Fruit fly (Drosophila melanogaster) whole organism, prepupa: Measurements from ENCODE around the gene CG17078.

ENCODE experiments used
- Blimp-1 ChIP-seq: fragments of 200-800 bp; sonication (Bioruptor generic); optimal IDR thresholded peaks from 3 replicates; lab custom pipeline; 2017; ENCODE audit warnings: missing biosample characterization, missing genetic modification characterization, mild to moderate bottlenecking, moderate library complexity, missing genetic modification reagents
- CG11294 ChIP-seq: fragments of 200-800 bp; sonication (Bioruptor generic); IDR thresholded peaks from 2 replicates; pipeline ENCODE4 v1.3.6; 2022; ENCODE audit warnings: missing biosample characterization, missing genetic modification characterization
- CG11762 ChIP-seq: fragments of 200-800 bp; sonication (Bioruptor generic); optimal IDR thresholded peaks from 3 replicates; lab custom pipeline; 2016; ENCODE audit warnings: missing biosample characterization, missing genetic modification characterization; ENCODE audit not compliant: insufficient read depth
- CG11902 ChIP-seq: fragments of 200-800 bp; sonication (Bioruptor generic); optimal IDR thresholded peaks from 3 replicates; lab custom pipeline; 2016; ENCODE audit warnings: missing biosample characterization, missing genetic modification characterization
- CG15336 ChIP-seq: fragments of 200-800 bp; sonication (Bioruptor generic); IDR thresholded peaks from 2 replicates; pipeline ENCODE4 v1.3.6; 2022; ENCODE audit warnings: missing biosample characterization, missing genetic modification characterization
- CG31627 ChIP-seq: fragments of 200-800 bp; sonication (Bioruptor generic); optimal IDR thresholded peaks from 3 replicates; lab custom pipeline; 2016; ENCODE audit warnings: missing biosample characterization, missing genetic modification characterization
- CG32006 ChIP-seq: fragments of 200-800 bp; sonication (Bioruptor generic); optimal IDR thresholded peaks from 3 replicates; lab custom pipeline; 2017; ENCODE audit warnings: missing biosample characterization, mild to moderate bottlenecking, missing genetic modification characterization
- CG34406 ChIP-seq: fragments of 200-800 bp; sonication (Bioruptor generic); optimal IDR thresholded peaks from 3 replicates; lab custom pipeline; 2016; ENCODE audit warnings: missing biosample characterization, missing genetic modification characterization
- CG3919 ChIP-seq: fragments of 200-800 bp; sonication (Bioruptor generic); optimal IDR thresholded peaks from 3 replicates; lab custom pipeline; 2016; ENCODE audit warnings: missing biosample characterization, missing genetic modification characterization
- CG6163 ChIP-seq: fragments of 200-800 bp; sonication (Bioruptor generic); IDR thresholded peaks from 3 replicates; pipeline ENCODE4 v1.3.6; 2022; ENCODE audit warnings: missing biosample characterization, missing genetic modification characterization
- CG6276 ChIP-seq: fragments of 200-800 bp; sonication (Bioruptor generic); optimal IDR thresholded peaks from 2 replicates; lab custom pipeline; 2017; ENCODE audit warnings: missing biosample characterization, mild to moderate bottlenecking, missing genetic modification characterization
- CG6854 ChIP-seq: fragments of 200-800 bp; sonication (Bioruptor generic); optimal IDR thresholded peaks from 2 replicates; lab custom pipeline; 2017; ENCODE audit warnings: missing biosample characterization, mild to moderate bottlenecking, missing genetic modification characterization
- CG7368 ChIP-seq: fragments of 200-800 bp; sonication (Bioruptor generic); optimal IDR thresholded peaks from 3 replicates; lab custom pipeline; 2016; ENCODE audit warnings: missing biosample characterization, missing genetic modification characterization
- Eip75B ChIP-seq: fragments of 200-800 bp; sonication (Bioruptor generic); optimal IDR thresholded peaks from 3 replicates; lab custom pipeline; 2016; ENCODE audit warnings: missing biosample characterization, missing genetic modification characterization
- Eip78C ChIP-seq: fragments of 200-800 bp; sonication (Bioruptor generic); peaks from one replicate; lab custom pipeline; 2016; ENCODE audit warnings: missing biosample characterization, missing genetic modification characterization
- Eip93F ChIP-seq: fragments of 200-800 bp; sonication (Bioruptor generic); optimal IDR thresholded peaks from 2 replicates; lab custom pipeline; 2016; ENCODE audit warnings: missing biosample characterization, mild to moderate bottlenecking, missing genetic modification characterization
- Ets21C ChIP-seq: fragments of 200-800 bp; sonication (Bioruptor generic); optimal IDR thresholded peaks from 3 replicates; lab custom pipeline; 2016; ENCODE audit warnings: missing biosample characterization, missing genetic modification characterization
- Ets96B ChIP-seq: fragments of 200-800 bp; optimal IDR thresholded peaks from 2 replicates; lab custom pipeline; 2019; ENCODE audit warnings: missing biosample characterization, mild to moderate bottlenecking, missing genetic modification characterization, moderate library complexity
- Hr4 ChIP-seq: fragments of 200-800 bp; sonication (Bioruptor generic); optimal IDR thresholded peaks from 3 replicates; lab custom pipeline; 2016; ENCODE audit warnings: missing biosample characterization, missing genetic modification characterization
- Smox ChIP-seq: fragments of 200-800 bp; sonication (Bioruptor generic); optimal IDR thresholded peaks from 3 replicates; lab custom pipeline; 2016; ENCODE audit warnings: missing biosample characterization, missing genetic modification characterization
- Sox102F ChIP-seq: fragments of 200-800 bp; sonication (Bioruptor generic); optimal IDR thresholded peaks from 2 replicates; lab custom pipeline; 2016; ENCODE audit warnings: missing biosample characterization, mild to moderate bottlenecking, missing genetic modification characterization
- Sox14 ChIP-seq: fragments of 200-800 bp; sonication (Bioruptor generic); optimal IDR thresholded peaks from 3 replicates; lab custom pipeline; 2016; ENCODE audit warnings: missing biosample characterization, missing genetic modification characterization
- Sox15 ChIP-seq: fragments of 200-800 bp; sonication (Bioruptor generic); optimal IDR thresholded peaks from 3 replicates; lab custom pipeline; 2016; ENCODE audit warnings: missing biosample characterization, missing genetic modification characterization
- acj6 ChIP-seq: fragments of 200-800 bp; sonication (Bioruptor generic); optimal IDR thresholded peaks from 3 replicates; lab custom pipeline; 2016; ENCODE audit warnings: missing biosample characterization, missing genetic modification characterization
- cyc ChIP-seq: fragments of 200-800 bp; sonication (Bioruptor generic); optimal IDR thresholded peaks from 3 replicates; lab custom pipeline; 2016; ENCODE audit warnings: missing biosample characterization, missing genetic modification characterization
- dac ChIP-seq: fragments of 200-800 bp; sonication (Bioruptor generic); optimal IDR thresholded peaks from 2 replicates; lab custom pipeline; 2017; ENCODE audit warnings: missing biosample characterization, mild to moderate bottlenecking, missing genetic modification characterization
- dsx ChIP-seq: fragments of 200-800 bp; optimal IDR thresholded peaks from 3 replicates; lab custom pipeline; 2019; ENCODE audit warnings: missing biosample characterization, mild to moderate bottlenecking, missing genetic modification characterization, moderate library complexity; ENCODE audit not compliant: poor library complexity, severe bottlenecking
- esn ChIP-seq: fragments of 200-800 bp; sonication (Bioruptor generic); optimal IDR thresholded peaks from 2 replicates; lab custom pipeline; 2016; ENCODE audit warnings: missing biosample characterization, mild to moderate bottlenecking, missing genetic modification characterization, moderate library complexity
- fd59A ChIP-seq: fragments of 200-800 bp; sonication (Bioruptor generic); optimal IDR thresholded peaks from 2 replicates; lab custom pipeline; 2017; ENCODE audit warnings: missing biosample characterization, mild to moderate bottlenecking, missing genetic modification characterization, missing genetic modification reagents
- lz ChIP-seq: fragments of 200-800 bp; sonication (Bioruptor generic); optimal IDR thresholded peaks from 3 replicates; lab custom pipeline; 2016; ENCODE audit warnings: missing biosample characterization, missing genetic modification characterization
- pdm3 ChIP-seq: fragments of 200-800 bp; sonication (Bioruptor generic); optimal IDR thresholded peaks from 3 replicates; lab custom pipeline; 2016; ENCODE audit warnings: missing biosample characterization, missing genetic modification characterization
- ss ChIP-seq, 2 experiments: fragments of 200-800 bp; sonication (Bioruptor generic); optimal IDR thresholded peaks; 2 replicates in 1 of 2; 3 replicates in 1 of 2; lab custom pipeline; 2017 to 2018; ENCODE audit warnings: mild to moderate bottlenecking in 2 of 2, missing biosample characterization in 2 of 2, missing genetic modification characterization in 2 of 2, moderate library complexity in 1 of 2
- topi ChIP-seq: fragments of 200-800 bp; sonication (Bioruptor generic); optimal IDR thresholded peaks from 3 replicates; lab custom pipeline; 2016; ENCODE audit warnings: missing biosample characterization, missing genetic modification characterization
- vri ChIP-seq: fragments of 200-800 bp; sonication (Bioruptor generic); optimal IDR thresholded peaks from 3 replicates; lab custom pipeline; 2016; ENCODE audit warnings: missing biosample characterization, mild to moderate bottlenecking, missing genetic modification characterization

CG17078 gene

DNA sequence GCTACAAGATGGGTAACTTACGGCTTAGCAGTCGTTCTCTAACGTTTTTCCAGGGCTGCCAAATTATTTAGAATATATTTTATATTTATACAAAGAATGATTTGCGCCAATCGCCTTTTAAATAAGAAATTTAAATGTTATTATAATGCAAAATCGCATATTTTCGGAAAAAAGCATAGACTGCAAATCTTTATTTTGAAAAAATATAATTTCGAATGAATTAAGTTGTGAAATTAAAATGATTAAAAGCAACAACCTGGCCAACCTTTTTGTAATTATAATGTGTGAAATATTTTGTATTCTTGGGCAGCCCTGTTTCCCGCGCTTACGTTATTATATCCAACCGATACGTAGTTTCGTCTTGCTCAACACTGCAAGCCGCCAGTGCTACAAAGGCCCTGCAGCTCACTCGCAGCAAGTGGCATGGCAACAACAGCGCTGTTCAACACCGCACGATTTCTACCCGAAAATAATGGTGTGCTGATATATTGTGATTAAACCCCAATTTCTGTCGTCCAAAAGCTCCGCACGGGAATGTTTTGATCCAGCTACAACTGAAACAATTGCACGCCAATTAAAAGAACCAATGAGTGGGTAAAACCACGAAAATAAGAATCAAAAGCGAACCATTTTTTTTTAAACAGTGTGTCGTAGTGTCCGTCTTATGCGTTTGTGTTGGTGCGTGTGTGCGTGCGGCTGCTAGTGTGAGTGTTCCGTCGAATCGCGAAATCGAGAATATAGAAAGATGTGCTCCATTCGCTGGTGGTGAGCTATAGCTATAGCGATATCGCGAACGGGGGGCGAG, 19.6 kb upstream of the CG17078 start, which contains the start of gene Pi3K21B (continued):
- TF ChIP-seq CG11902 (GFP tag; lab: Kevin White, UChicago) (peak; percentile 87), dsx (GFP tag; lab: Kevin White, UChicago) (peak; percentile 74), vri (GFP tag; lab: Kevin White, UChicago) (peak; percentile 90), Blimp-1 (GFP tag; lab: Kevin White, UChicago) (peak; percentile 57), fd59A (peak; percentile 85), CG34406 (GFP tag; lab: Kevin White, UChicago) (peak; percentile 91), CG6854 (GFP tag; lab: Kevin White, UChicago) (peak; percentile 18), Eip78C (GFP tag; lab: Kevin White, UChicago) (peak; percentile 95), CG3919 (GFP tag; lab: Kevin White, UChicago) (peak; percentile 93), Ets21C (GFP tag; lab: Kevin White, UChicago) (peak; percentile 84), Smox (GFP tag; lab: Kevin White, UChicago) (peak; percentile 84), esn (GFP tag; lab: Kevin White, UChicago) (peak; percentile 91), Sox102F (peak; percentile 84), topi (peak; percentile 86), CG15336 (GFP tag; lab: Robert Waterston, UW) (peak; percentile 80), ss (GFP tag; optimal IDR thresholded peaks at IDR 0.05; lab: Kevin White, UChicago) (peak; percentile 47 to 80), Sox14 (GFP tag; lab: Kevin White, UChicago) (peak; percentile 88), Hr4 (GFP tag; lab: Kevin White, UChicago) (peak; percentile 83), CG6276 (GFP tag; lab: Kevin White, UChicago) (no peak), Eip93F (peak; percentile 75), Eip75B (peak; percentile 84), cyc (peak; percentile 93), CG11762 (GFP tag; lab: Kevin White, UChicago) (peak; percentile 75), dac (GFP tag; lab: Kevin White, UChicago) (peak; percentile 79), CG6163 (GFP tag; lab: Robert Waterston, UW) (peak; percentile 88; the same call in 2 of the 3 replicates), pdm3 (peak; percentile 89), Sox15 (GFP tag; lab: Kevin White, UChicago) (peak; percentile 90), Ets96B (tag; lab: Kevin White, UChicago) (peak; percentile 87), CG11294 (peak; percentile 67; the same call in 1 of the 2 replicates), lz (GFP tag; lab: Kevin White, UChicago) (peak; percentile 90)
- TF ChIP-seq, all 60 proteins: peak for 58

DNA sequence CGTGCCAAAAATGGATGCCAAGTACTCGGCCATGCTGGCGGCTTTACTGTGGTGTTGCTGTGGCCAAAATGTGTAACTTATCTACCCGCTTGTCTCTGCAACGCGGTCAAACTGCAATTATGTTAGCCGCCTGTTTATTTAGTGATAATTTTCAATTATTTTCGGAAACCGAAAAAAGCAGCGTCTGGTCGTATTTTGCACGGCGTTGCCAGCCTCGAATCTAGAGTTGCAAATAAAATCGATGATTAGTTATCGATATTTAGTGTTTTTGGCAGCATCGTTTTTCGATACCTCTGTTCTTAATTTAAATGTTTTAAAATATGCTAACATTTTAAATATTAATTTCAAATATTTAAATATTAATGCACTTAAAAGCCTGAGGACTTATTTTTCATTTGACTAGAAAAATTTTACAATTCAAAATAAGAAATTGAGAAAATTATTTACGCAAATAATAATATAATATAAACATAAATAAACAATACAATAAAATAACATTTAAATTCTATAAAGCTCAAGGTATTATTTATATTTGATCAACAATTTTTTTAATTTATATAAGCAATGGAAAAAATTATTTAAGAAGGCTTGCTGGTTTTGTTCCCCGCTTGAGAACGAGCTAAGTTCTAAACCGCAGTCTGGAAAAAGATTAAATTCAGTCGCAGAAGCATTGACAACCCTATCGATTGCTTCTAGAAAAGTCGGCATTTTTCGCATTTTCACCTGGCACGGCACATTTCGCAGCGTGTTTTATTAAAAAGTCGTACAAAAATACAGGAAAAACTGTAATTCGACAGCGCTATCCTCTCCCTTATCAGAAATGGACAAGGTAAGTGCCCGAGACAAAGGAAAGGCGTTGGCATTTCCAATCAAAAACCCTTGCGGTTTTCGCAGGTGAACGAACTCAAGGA, 16.7 kb upstream of the CG17078 start, which contains the start of the genes U2af38 and Stip1:
TSS of gene U2af38 (minus strand) at position 230 of the 911 bp plus-strand sequence.
TSS of gene Stip1 (plus strand) at position 671 of the 911 bp plus-strand sequence.
- TF ChIP-seq Sox15 (GFP tag; lab: Kevin White, UChicago) (no peak), CG32006 (no peak), ss (GFP tag; optimal IDR thresholded peaks at IDR 0.05; lab: Kevin White, UChicago) (peak in 1 of 2 experiments; percentile 12), Sox14 (GFP tag; lab: Kevin White, UChicago) (peak; percentile 20), CG31627 (GFP tag; lab: Kevin White, UChicago) (peak; percentile 3), CG7368 (GFP tag; lab: Kevin White, UChicago) (no peak), acj6 (GFP tag; lab: Kevin White, UChicago) (peak; percentile 9), Eip78C (GFP tag; lab: Kevin White, UChicago) (peak; percentile 64)
